Worm (Caenorhabditis elegans) whole organism, young adult: ENCODE data around the gene nas-21.

Source experiments
- B0336.3 ChIP-seq: fragments of 200-800 bp; sonication (Bioruptor generic); IDR thresholded peaks from 2 replicates; pipeline ENCODE4 v1.3.6; 2022; ENCODE audit warnings: missing genetic modification characterization, missing compliant biosample characterization
- C17E4.6 ChIP-seq: fragments of 200-800 bp; sonication (Bioruptor generic); IDR thresholded peaks from 2 replicates; pipeline ENCODE4 v1.3.6; 2022; ENCODE audit warnings: missing genetic modification reagents, missing genetic modification characterization, missing compliant biosample characterization
- D2030.7 ChIP-seq: fragments of 200-800 bp; sonication (Bioruptor generic); IDR thresholded peaks from 2 replicates; pipeline ENCODE4 v1.3.6; 2022; ENCODE audit warnings: missing genetic modification reagents, missing genetic modification characterization, missing compliant biosample characterization
- F23B12.7 ChIP-seq: sonication (generic microtip); optimal IDR thresholded peaks from 2 replicates; lab custom pipeline; 2017; ENCODE audit warnings: missing genetic modification characterization, mild to moderate bottlenecking, missing compliant biosample characterization, antibody characterized with exemption, moderate library complexity; ENCODE audit not compliant: insufficient read depth
- F49E8.2 ChIP-seq: sonication (generic microtip); optimal IDR thresholded peaks from 3 replicates; lab custom pipeline; 2017; ENCODE audit warnings: missing genetic modification characterization, mild to moderate bottlenecking, missing compliant biosample characterization, antibody characterized with exemption, moderate library complexity; ENCODE audit not compliant: insufficient read depth
- K12H6.12 ChIP-seq: fragments of 200-800 bp; sonication (Bioruptor generic); optimal IDR thresholded peaks from 2 replicates; lab custom pipeline; 2018; ENCODE audit warnings: mild to moderate bottlenecking, missing genetic modification characterization, missing compliant biosample characterization
- Y53G8AR.9 ChIP-seq: fragments of 200-800 bp; sonication (Bioruptor generic); conservative IDR thresholded peaks from 2 replicates; pipeline ENCODE4 v1.3.6; 2022; ENCODE audit warnings: missing genetic modification reagents, missing genetic modification characterization, missing compliant biosample characterization
- ama-1 ChIP-seq, 3 experiments: fragments of 150-350 bp in 1 of 3; sonication (generic microtip) in 2 of 3; optimal IDR thresholded peaks; 2 replicates each; lab custom pipeline; 2014 to 2018; ENCODE audit warnings: missing biosample characterization in 2 of 3, missing genetic modification characterization in 2 of 3, missing genetic modification reagents in 2 of 3
- aptf-2 ChIP-seq: fragments of 200-800 bp; sonication (Bioruptor generic); conservative IDR thresholded peaks from 2 replicates; pipeline ENCODE4 v1.3.6; 2022; ENCODE audit warnings: missing genetic modification reagents, missing genetic modification characterization, missing compliant biosample characterization
- attf-3 ChIP-seq: fragments of 200-800 bp; sonication (Bioruptor generic); conservative IDR thresholded peaks from 2 replicates; pipeline ENCODE4 v1.3.6; 2022; ENCODE audit warnings: missing genetic modification reagents, missing genetic modification characterization, missing compliant biosample characterization
- attf-5 ChIP-seq: fragments of 200-800 bp; sonication (Bioruptor generic); optimal IDR thresholded peaks from 2 replicates; lab custom pipeline; 2018; ENCODE audit warnings: mild to moderate bottlenecking, missing genetic modification characterization, missing compliant biosample characterization
- ccch-3 ChIP-seq: fragments of 200-800 bp; sonication (Bioruptor generic); optimal IDR thresholded peaks from 2 replicates; lab custom pipeline; 2018; ENCODE audit warnings: mild to moderate bottlenecking, missing genetic modification characterization, missing compliant biosample characterization
- cebp-2 ChIP-seq: fragments of 200-800 bp; sonication (Bioruptor generic); IDR thresholded peaks from 2 replicates; pipeline ENCODE4 v1.3.6; 2022; ENCODE audit warnings: missing genetic modification characterization, missing compliant biosample characterization
- ceh-79 ChIP-seq: sonication (generic microtip); optimal IDR thresholded peaks from 2 replicates; lab custom pipeline; 2017; ENCODE audit warnings: mild to moderate bottlenecking, missing genetic modification characterization, missing compliant biosample characterization
- chd-7 ChIP-seq: sonication (generic microtip); optimal IDR thresholded peaks from 2 replicates; lab custom pipeline; 2016; ENCODE audit warnings: mild to moderate bottlenecking, missing genetic modification characterization, moderate library complexity, missing compliant biosample characterization
- egl-18 ChIP-seq: fragments of 200-800 bp; sonication (Bioruptor generic); IDR thresholded peaks from 2 replicates; pipeline ENCODE4 v1.3.6; 2022; ENCODE audit warnings: missing genetic modification reagents, missing genetic modification characterization, missing compliant biosample characterization
- hrde-1 ChIP-seq: sonication (generic microtip); optimal IDR thresholded peaks from 2 replicates; lab custom pipeline; 2016; ENCODE audit warnings: missing genetic modification characterization, mild to moderate bottlenecking, missing compliant biosample characterization, moderate library complexity, missing genotype, missing genetic modification reagents, borderline replicate concordance
- lin-54 ChIP-seq: fragments of 200-800 bp; sonication (Bioruptor generic); optimal IDR thresholded peaks from 2 replicates; lab custom pipeline; 2018; ENCODE audit warnings: mild to moderate bottlenecking, missing genetic modification characterization, missing compliant biosample characterization
- lsl-1 ChIP-seq: fragments of 200-800 bp; sonication (Bioruptor generic); optimal IDR thresholded peaks from 2 replicates; lab custom pipeline; 2018; ENCODE audit warnings: mild to moderate bottlenecking, missing genetic modification characterization, moderate library complexity, missing compliant biosample characterization
- madf-10 ChIP-seq: sonication (generic microtip); optimal IDR thresholded peaks from 2 replicates; lab custom pipeline; 2016; ENCODE audit warnings: mild to moderate bottlenecking, missing genetic modification characterization, missing compliant biosample characterization
- madf-8 ChIP-seq: fragments of 200-800 bp; sonication (Bioruptor generic); conservative IDR thresholded peaks from 2 replicates; pipeline ENCODE4 v1.3.6; 2022; ENCODE audit warnings: missing genetic modification reagents, missing genetic modification characterization, missing compliant biosample characterization
- nfya-2 ChIP-seq: fragments of 200-800 bp; sonication (Bioruptor generic); IDR thresholded peaks from 2 replicates; pipeline ENCODE4 v1.3.6; 2022; ENCODE audit warnings: missing genetic modification reagents, missing genetic modification characterization, missing compliant biosample characterization
- nhr-80 ChIP-seq: sonication (generic microtip); optimal IDR thresholded peaks from 2 replicates; lab custom pipeline; 2016; ENCODE audit warnings: missing genetic modification characterization, missing compliant biosample characterization
- nhr-90 ChIP-seq: sonication (generic microtip); optimal IDR thresholded peaks from 2 replicates; lab custom pipeline; 2016; ENCODE audit warnings: missing genotype, mild to moderate bottlenecking, missing genetic modification characterization, missing compliant biosample characterization
- sdz-38 ChIP-seq: sonication (generic microtip); optimal IDR thresholded peaks from 2 replicates; lab custom pipeline; 2016; ENCODE audit warnings: missing genotype, missing genetic modification characterization, missing compliant biosample characterization
- snpc-1.3 ChIP-seq: sonication (generic microtip); optimal IDR thresholded peaks from 2 replicates; lab custom pipeline; 2017; ENCODE audit warnings: missing genetic modification characterization, mild to moderate bottlenecking, missing compliant biosample characterization, antibody characterized with exemption, moderate library complexity, missing genotype, missing genetic modification reagents; ENCODE audit not compliant: insufficient read depth
- xnd-1 ChIP-seq: sonication (generic microtip); optimal IDR thresholded peaks from 2 replicates; lab custom pipeline; 2016; ENCODE audit warnings: missing genotype, missing genetic modification reagents, missing genetic modification characterization, missing compliant biosample characterization
- ztf-18 ChIP-seq: sonication (generic microtip); optimal IDR thresholded peaks from 2 replicates; lab custom pipeline; 2016; ENCODE audit warnings: missing genotype, mild to moderate bottlenecking, missing genetic modification characterization, missing compliant biosample characterization
- ztf-22 ChIP-seq: fragments of 200-800 bp; sonication (Bioruptor generic); optimal IDR thresholded peaks from 2 replicates; lab custom pipeline; 2018; ENCODE audit warnings: mild to moderate bottlenecking, missing genetic modification characterization, moderate library complexity, missing compliant biosample characterization
- ztf-28 ChIP-seq: fragments of 200-800 bp; sonication (Bioruptor generic); IDR thresholded peaks from 2 replicates; pipeline ENCODE4 v1.3.6; 2022; ENCODE audit warnings: missing genetic modification reagents, missing genetic modification characterization, missing compliant biosample characterization

The nas-21 gene

DNA sequence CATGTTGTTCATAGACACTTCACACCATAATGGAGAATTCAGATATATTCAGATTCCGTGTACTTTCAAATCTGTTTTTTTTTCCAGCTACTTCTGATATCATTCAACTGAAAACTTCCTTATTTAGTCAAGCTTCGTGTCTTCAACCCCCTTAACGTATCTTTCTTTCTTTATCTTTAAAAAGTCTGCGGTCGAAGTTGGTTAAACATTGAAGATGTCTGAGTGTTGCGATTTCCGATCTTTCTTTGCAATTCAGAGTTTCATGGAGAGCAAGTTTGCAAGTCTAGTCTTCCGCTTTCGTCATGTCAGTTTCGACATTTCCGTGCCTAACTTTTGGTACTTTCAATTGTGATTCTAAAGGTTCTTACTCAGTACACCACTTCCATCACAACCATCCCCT lies 37.1 kb upstream of the nas-21 start:
- TF ChIP-seq cebp-2: no peak
- TF ChIP-seq madf-8 (GFP tag; lab: Robert Waterston, UW): no peak
- no peak for TF ChIP-seq F23B12.7 (tag; lab: Kevin White, UChicago)
- no peak for TF ChIP-seq madf-10 (tag; lab: Kevin White, UChicago)
- TF ChIP-seq nfya-2: no peak
- TF ChIP-seq D2030.7 (GFP tag; lab: Robert Waterston, UW): no peak
- TF ChIP-seq aptf-2: no peak
- no peak for TF ChIP-seq K12H6.12

DNA sequence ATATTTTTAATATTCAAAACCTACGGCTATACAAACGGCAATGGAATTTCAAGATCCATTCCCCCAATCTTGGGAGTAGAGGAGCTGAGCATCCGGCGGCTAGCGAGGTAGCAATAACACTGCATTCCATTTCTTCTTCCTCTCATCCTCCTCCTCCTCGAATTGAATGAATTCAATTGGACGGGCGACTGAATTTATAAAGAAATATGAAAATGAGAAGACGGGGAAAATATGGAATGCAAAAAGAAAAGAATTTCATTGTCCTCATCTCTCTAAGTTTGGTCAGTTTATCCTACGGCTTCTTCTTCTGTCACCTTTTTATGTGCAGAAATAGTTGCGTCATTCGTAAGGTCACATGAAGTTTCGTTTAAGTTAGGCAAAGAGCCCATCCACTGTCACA lies 36.0 kb upstream of the nas-21 start:
- TF ChIP-seq Y53G8AR.9 (GFP tag; lab: Robert Waterston, UW) (no peak), ztf-28 (GFP tag; lab: Robert Waterston, UW) (no peak), egl-18 (GFP tag; lab: Robert Waterston, UW) (no peak), chd-7 (tag; lab: Kevin White, UChicago) (no peak)
- TF ChIP-seq, all 124 proteins: peak for 0

DNA sequence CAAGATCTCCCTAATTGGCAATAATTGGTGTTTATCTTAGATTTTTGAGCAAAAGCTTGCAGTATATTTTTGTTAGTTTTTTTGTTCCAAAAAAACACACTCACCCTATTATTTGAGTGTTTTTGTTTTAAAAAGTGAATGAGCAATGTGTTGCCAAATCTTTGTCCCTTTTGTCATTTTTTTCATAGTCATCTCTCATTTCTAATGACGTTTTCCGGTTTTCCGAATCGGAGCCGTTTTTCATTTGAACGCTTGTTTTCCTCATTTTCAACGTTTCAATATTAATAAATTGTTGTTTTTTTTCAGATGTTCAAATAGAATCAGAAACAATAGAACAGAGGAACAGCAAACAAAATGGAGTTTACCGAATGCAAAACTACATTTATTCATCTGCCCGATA lies 33.9 kb upstream of the nas-21 start, which contains the start of gene dmsr-1:
Gene dmsr-1, plus strand, starts transcription at position 301 of the 400 bp plus-strand sequence.
- TF ChIP-seq lin-54 (GFP tag; lab: Kevin White, UChicago) (no peak), xnd-1 (tag; lab: Kevin White, UChicago) (no peak), nhr-80 (tag; lab: Kevin White, UChicago) (no peak), attf-5 (GFP tag; lab: Kevin White, UChicago) (no peak), snpc-1.3 (tag; lab: Kevin White, UChicago) (no peak), ztf-22 (no peak), K12H6.12 (no peak), nhr-90 (tag; lab: Kevin White, UChicago) (no peak), B0336.3 (no peak)

DNA sequence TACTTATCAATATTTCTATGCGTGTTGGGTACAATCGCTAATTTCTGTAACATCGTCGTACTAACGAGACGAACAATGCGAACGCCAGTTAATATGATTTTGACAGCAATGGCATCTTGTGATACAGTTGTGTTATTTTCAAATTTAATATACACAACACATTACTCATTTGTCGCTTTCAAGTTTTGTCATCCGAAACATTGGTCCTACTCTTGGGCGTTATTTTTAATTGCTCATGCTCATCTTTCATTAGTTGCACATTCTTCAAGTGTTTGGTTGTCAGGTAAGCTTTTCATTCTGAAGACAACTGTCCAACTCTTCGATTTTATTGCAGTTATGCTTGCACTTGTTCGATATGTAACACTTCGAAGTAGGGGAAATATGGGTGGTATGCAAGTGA lies 33.2 kb upstream of the nas-21 start:
- no peak for TF ChIP-seq nhr-80 (tag; lab: Kevin White, UChicago)
- TF ChIP-seq ztf-22: no peak
- TF ChIP-seq C17E4.6 (GFP tag; lab: Robert Waterston, UW): no peak
- no peak for TF ChIP-seq hrde-1 (tag; lab: Kevin White, UChicago)
- no peak for TF ChIP-seq ztf-18
- TF ChIP-seq ama-1 (optimal IDR thresholded peaks at IDR 0.05; lab: Kevin White, UChicago): no peak
- TF ChIP-seq ama-1 (GFP tag; optimal IDR thresholded peaks at IDR 0.05; lab: Kevin White, UChicago): no peak
- TF ChIP-seq lsl-1 (GFP tag; lab: Kevin White, UChicago): no peak
- TF ChIP-seq sdz-38: no peak
- TF ChIP-seq ccch-3 (GFP tag; lab: Kevin White, UChicago): no peak
- TF ChIP-seq, all 124 proteins: peak for 0

ce11 chrV:11443503-11443902 lies 28.9 kb upstream of the nas-21 start, which contains the start of gene F57B7.2:
TSS of gene F57B7.2 (minus strand) at chrV:11443603.
- TF ChIP-seq attf-3 (GFP tag; lab: Robert Waterston, UW) (no peak), xnd-1 (tag; lab: Kevin White, UChicago) (no peak), F49E8.2 (no peak), egl-18 (GFP tag; lab: Robert Waterston, UW) (no peak), ceh-79 (tag; lab: Kevin White, UChicago) (no peak), nhr-80 (tag; lab: Kevin White, UChicago) (no peak)
